Worm (Caenorhabditis elegans) whole organism, L4 larva: ENCODE measurements around the gene Y73F8A.14.

Experiments used
- Y105C5A.15 ChIP-seq: fragments of 200-800 bp; sonication (Bioruptor generic); IDR thresholded peaks from 2 replicates; pipeline ENCODE4 v1.3.6; 2022; ENCODE audit warnings: missing genetic modification characterization, missing compliant biosample characterization
- jun-1 ChIP-seq: fragments of 150-350 bp; optimal IDR thresholded peaks from 2 replicates; lab custom pipeline; 2014; ENCODE audit warnings: missing biosample characterization, missing genetic modification reagents, missing genetic modification characterization
- nhr-25 ChIP-seq: sonication (generic microtip); optimal IDR thresholded peaks from 2 replicates; lab custom pipeline; 2017; ENCODE audit warnings: missing genetic modification characterization, mild to moderate bottlenecking, missing compliant biosample characterization, antibody characterized with exemption, moderate library complexity, borderline replicate concordance; ENCODE audit not compliant: insufficient read depth
- nhr-77 ChIP-seq: fragments of 150-350 bp; optimal IDR thresholded peaks from 2 replicates; lab custom pipeline; 2014; ENCODE audit warnings: missing biosample characterization, missing genetic modification characterization
- unc-130 ChIP-seq: sonication (generic microtip); optimal IDR thresholded peaks from 2 replicates; lab custom pipeline; 2016; ENCODE audit warnings: missing genetic modification reagents, missing genetic modification characterization, missing compliant biosample characterization

DNA sequence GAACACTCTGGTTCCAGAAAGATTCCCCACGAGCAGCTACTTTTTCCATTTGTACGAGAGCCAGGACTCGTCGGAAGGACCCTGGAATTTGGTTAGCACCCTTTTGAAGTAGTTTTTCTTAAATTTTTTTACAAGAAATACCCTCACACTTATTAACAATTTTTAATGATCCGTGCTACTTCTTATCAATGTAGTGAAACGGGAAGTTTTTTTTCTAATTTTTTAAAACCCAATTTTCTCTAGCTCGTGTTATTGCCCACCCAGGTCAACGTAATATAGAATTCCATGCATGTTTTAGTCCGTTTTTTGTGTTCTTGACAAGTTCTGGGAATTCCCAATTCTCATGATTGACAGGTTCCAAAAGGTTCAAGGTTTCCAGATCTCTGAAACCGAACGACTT lies 43.0 kb upstream of the Y73F8A.14 start:
- TF ChIP-seq nhr-77 (tag; lab: Kevin White, UChicago) (no peak), jun-1 (tag; lab: Kevin White, UChicago) (no peak), unc-130 (no peak), Y105C5A.15 (no peak), nhr-25 (no peak)
